Worm (Caenorhabditis elegans) whole organism, late embryonic: ENCODE results near the gene T28A8.3.

ENCODE experiments used
- C08G9.2 ChIP-seq: sonication (generic microtip); optimal IDR thresholded peaks from 2 replicates; lab custom pipeline; 2016; ENCODE audit warnings: mild to moderate bottlenecking, missing genetic modification characterization, moderate library complexity, missing compliant biosample characterization
- C38D4.7 ChIP-seq: fragments of 200-800 bp; sonication (Bioruptor generic); optimal IDR thresholded peaks from 2 replicates; lab custom pipeline; 2018; ENCODE audit warnings: mild to moderate bottlenecking, missing genetic modification characterization, moderate library complexity, missing compliant biosample characterization
- F13H6.1 ChIP-seq: sonication (generic microtip); optimal IDR thresholded peaks from 2 replicates; lab custom pipeline; 2016; ENCODE audit warnings: missing genetic modification characterization, missing compliant biosample characterization
- K02D7.2 ChIP-seq: sonication (generic microtip); optimal IDR thresholded peaks from 2 replicates; lab custom pipeline; 2017; ENCODE audit warnings: mild to moderate bottlenecking, missing genetic modification characterization, missing compliant biosample characterization
- K09A11.1 ChIP-seq: sonication (generic microtip); optimal IDR thresholded peaks from 2 replicates; lab custom pipeline; 2017; ENCODE audit warnings: antibody characterized with exemption, mild to moderate bottlenecking, missing genetic modification characterization, missing compliant biosample characterization; ENCODE audit not compliant: insufficient read depth
- T23F11.4 ChIP-seq: fragments of 200-800 bp; sonication (Bioruptor generic); optimal IDR thresholded peaks from 2 replicates; lab custom pipeline; 2018; ENCODE audit warnings: mild to moderate bottlenecking, missing genetic modification characterization, missing compliant biosample characterization
- Y22D7AL.16 ChIP-seq: sonication (generic microtip); optimal IDR thresholded peaks from 2 replicates; lab custom pipeline; 2016; ENCODE audit warnings: missing genetic modification characterization, missing compliant biosample characterization
- ahr-1 ChIP-seq: sonication (generic microtip); optimal IDR thresholded peaks from 2 replicates; lab custom pipeline; 2016; ENCODE audit warnings: missing genetic modification characterization, missing compliant biosample characterization
- ceh-18 ChIP-seq: sonication (generic microtip); optimal IDR thresholded peaks from 2 replicates; lab custom pipeline; 2016; ENCODE audit warnings: missing genetic modification characterization, missing compliant biosample characterization
- ceh-19 ChIP-seq: fragments of 200-800 bp; sonication (Bioruptor generic); optimal IDR thresholded peaks from 2 replicates; lab custom pipeline; 2018; ENCODE audit warnings: mild to moderate bottlenecking, missing genetic modification characterization, missing compliant biosample characterization
- ceh-24 ChIP-seq: sonication (generic microtip); optimal IDR thresholded peaks from 2 replicates; lab custom pipeline; 2016; ENCODE audit warnings: mild to moderate bottlenecking, missing genetic modification characterization, missing compliant biosample characterization
- ceh-31 ChIP-seq: sonication (generic microtip); optimal IDR thresholded peaks from 2 replicates; lab custom pipeline; 2016; ENCODE audit warnings: missing genetic modification characterization, missing compliant biosample characterization
- ceh-34 ChIP-seq: sonication (generic microtip); optimal IDR thresholded peaks from 2 replicates; lab custom pipeline; 2016; ENCODE audit warnings: mild to moderate bottlenecking, missing genetic modification characterization, missing compliant biosample characterization
- ceh-48 ChIP-seq: sonication (generic microtip); optimal IDR thresholded peaks from 2 replicates; lab custom pipeline; 2016; ENCODE audit warnings: missing genetic modification characterization, inconsistent platforms, missing compliant biosample characterization
- ceh-6 ChIP-seq: fragments of 200-800 bp; sonication (Bioruptor generic); optimal IDR thresholded peaks from 2 replicates; lab custom pipeline; 2018; ENCODE audit warnings: mild to moderate bottlenecking, missing genetic modification characterization, missing compliant biosample characterization
- che-1 ChIP-seq: sonication (generic microtip); optimal IDR thresholded peaks from 2 replicates; lab custom pipeline; 2016; ENCODE audit warnings: mild to moderate bottlenecking, missing genetic modification characterization, missing compliant biosample characterization
- dmd-4 ChIP-seq: sonication (generic microtip); optimal IDR thresholded peaks from 2 replicates; lab custom pipeline; 2016; ENCODE audit warnings: borderline replicate concordance, missing genetic modification characterization, missing compliant biosample characterization
- elt-4 ChIP-seq: sonication (generic microtip); optimal IDR thresholded peaks from 2 replicates; lab custom pipeline; 2016; ENCODE audit warnings: missing genetic modification characterization, missing compliant biosample characterization
- ets-4 ChIP-seq: sonication (generic microtip); optimal IDR thresholded peaks from 2 replicates; lab custom pipeline; 2016; ENCODE audit warnings: missing genetic modification characterization, missing compliant biosample characterization
- eyg-1 ChIP-seq: sonication (generic microtip); optimal IDR thresholded peaks from 2 replicates; lab custom pipeline; 2016; ENCODE audit warnings: missing genotype, missing genetic modification characterization, missing compliant biosample characterization
- fax-1 ChIP-seq: sonication (generic microtip); optimal IDR thresholded peaks from 2 replicates; lab custom pipeline; 2016; ENCODE audit warnings: missing genotype, missing genetic modification characterization, missing compliant biosample characterization
- fkh-6 ChIP-seq: sonication (generic microtip); optimal IDR thresholded peaks from 2 replicates; lab custom pipeline; 2016; ENCODE audit warnings: missing genetic modification characterization, missing compliant biosample characterization
- gmeb-2 ChIP-seq: sonication (generic microtip); optimal IDR thresholded peaks from 2 replicates; lab custom pipeline; 2016; ENCODE audit warnings: missing genetic modification characterization, inconsistent platforms, missing compliant biosample characterization
- hlh-15 ChIP-seq: sonication (generic microtip); optimal IDR thresholded peaks from 2 replicates; lab custom pipeline; 2016; ENCODE audit warnings: missing genetic modification characterization, missing compliant biosample characterization
- hlh-30 ChIP-seq: sonication (generic microtip); optimal IDR thresholded peaks from 2 replicates; lab custom pipeline; 2017; ENCODE audit warnings: antibody characterized with exemption, missing genetic modification characterization, missing compliant biosample characterization; ENCODE audit not compliant: insufficient read depth
- madf-2 ChIP-seq: sonication (generic microtip); optimal IDR thresholded peaks from 2 replicates; lab custom pipeline; 2017; ENCODE audit warnings: missing genetic modification characterization, missing compliant biosample characterization
- mec-3 ChIP-seq: sonication (generic microtip); optimal IDR thresholded peaks from 2 replicates; lab custom pipeline; 2016; ENCODE audit warnings: borderline replicate concordance, missing genetic modification characterization, missing compliant biosample characterization
- nhr-11 ChIP-seq: fragments of 150-350 bp; optimal IDR thresholded peaks from 2 replicates; lab custom pipeline; 2014; ENCODE audit warnings: missing biosample characterization, missing genetic modification characterization
- nhr-232 ChIP-seq: sonication (generic microtip); optimal IDR thresholded peaks from 2 replicates; lab custom pipeline; 2016; ENCODE audit warnings: missing genetic modification characterization, missing compliant biosample characterization
- npax-4 ChIP-seq: sonication (generic microtip); optimal IDR thresholded peaks from 2 replicates; lab custom pipeline; 2016; ENCODE audit warnings: missing genetic modification characterization, missing compliant biosample characterization
- odd-2 ChIP-seq: sonication (generic microtip); optimal IDR thresholded peaks from 2 replicates; lab custom pipeline; 2017; ENCODE audit warnings: antibody characterized with exemption, mild to moderate bottlenecking, missing genetic modification characterization, missing compliant biosample characterization
- pat-9 ChIP-seq: fragments of 200-800 bp; sonication (Bioruptor generic); optimal IDR thresholded peaks from 2 replicates; lab custom pipeline; 2018; ENCODE audit warnings: mild to moderate bottlenecking, missing genetic modification characterization, moderate library complexity, missing compliant biosample characterization
- pax-1 ChIP-seq: fragments of 150-350 bp; optimal IDR thresholded peaks from 2 replicates; lab custom pipeline; 2014; ENCODE audit warnings: missing biosample characterization, missing genetic modification characterization
- pha-2 ChIP-seq: sonication (generic microtip); optimal IDR thresholded peaks from 2 replicates; lab custom pipeline; 2017; ENCODE audit warnings: mild to moderate bottlenecking, missing genetic modification characterization, missing compliant biosample characterization
- pha-4 ChIP-seq: fragments of 150-350 bp; optimal IDR thresholded peaks from 2 replicates; lab custom pipeline; 2018; ENCODE audit warnings: missing biosample characterization, missing genetic modification reagents, missing genetic modification characterization
- pqm-1 ChIP-seq: sonication (generic microtip); optimal IDR thresholded peaks from 2 replicates; lab custom pipeline; 2016; ENCODE audit warnings: missing genetic modification characterization, missing compliant biosample characterization
- pros-1 ChIP-seq: fragments of 150-350 bp; optimal IDR thresholded peaks from 2 replicates; lab custom pipeline; 2014; ENCODE audit warnings: missing biosample characterization, missing genetic modification reagents, missing genetic modification characterization
- rnt-1 ChIP-seq: sonication (generic microtip); optimal IDR thresholded peaks from 2 replicates; lab custom pipeline; 2016; ENCODE audit warnings: missing genetic modification characterization, missing compliant biosample characterization
- sdc-2 ChIP-seq: sonication (generic microtip); optimal IDR thresholded peaks from 2 replicates; lab custom pipeline; 2016; ENCODE audit warnings: missing genotype, missing genetic modification characterization, missing compliant biosample characterization
- sox-4 ChIP-seq: sonication (generic microtip); optimal IDR thresholded peaks from 2 replicates; lab custom pipeline; 2017; ENCODE audit warnings: mild to moderate bottlenecking, missing genetic modification characterization, inconsistent platforms, missing compliant biosample characterization
- tbx-2 ChIP-seq: sonication (generic microtip); optimal IDR thresholded peaks from 2 replicates; lab custom pipeline; 2016; ENCODE audit warnings: missing genetic modification characterization, missing compliant biosample characterization
- ttx-3 ChIP-seq: sonication (generic microtip); optimal IDR thresholded peaks from 2 replicates; lab custom pipeline; 2016; ENCODE audit warnings: missing genetic modification reagents, missing genetic modification characterization, missing compliant biosample characterization
- unc-42 ChIP-seq: sonication (generic microtip); optimal IDR thresholded peaks from 2 replicates; lab custom pipeline; 2016; ENCODE audit warnings: missing genotype, missing genetic modification characterization, missing compliant biosample characterization
- unc-86 ChIP-seq: sonication (generic microtip); optimal IDR thresholded peaks from 2 replicates; lab custom pipeline; 2016; ENCODE audit warnings: missing genetic modification characterization, missing compliant biosample characterization
- zip-5 ChIP-seq: sonication (generic microtip); optimal IDR thresholded peaks from 2 replicates; lab custom pipeline; 2016; ENCODE audit warnings: missing genetic modification characterization, missing compliant biosample characterization

Gene T28A8.3

ce11 chrIII:13462965-13463783, 42.6 kb upstream of the T28A8.3 start, which contains the start of gene ant-1.1 (continued):
- TF ChIP-seq pax-1 (tag; lab: Kevin White, UChicago) (peak; percentile 68), sox-4 (tag; lab: Kevin White, UChicago) (no peak), zip-5 (tag; lab: Kevin White, UChicago) (no peak), ahr-1 (tag; lab: Kevin White, UChicago) (no peak), F13H6.1 (no peak), pros-1 (tag; lab: Kevin White, UChicago) (peak; percentile 50), pqm-1 (tag; lab: Kevin White, UChicago) (no peak), madf-2 (tag; lab: Kevin White, UChicago) (no peak), ceh-24 (tag; lab: Kevin White, UChicago) (peak; percentile 26), npax-4 (tag; lab: Kevin White, UChicago) (no peak), ceh-48 (tag; lab: Kevin White, UChicago) (peak; percentile 29), ceh-31 (peak; percentile 83), che-1 (tag; lab: Kevin White, UChicago) (peak; percentile 33), elt-4 (tag; lab: Kevin White, UChicago) (no peak), pha-4 (no peak), rnt-1 (tag; lab: Kevin White, UChicago) (peak; percentile 59), hlh-30 (tag; lab: Kevin White, UChicago) (peak; percentile 53), odd-2 (tag; lab: Kevin White, UChicago) (no peak), pha-2 (tag; lab: Kevin White, UChicago) (peak; percentile 18), nhr-11 (tag; lab: Kevin White, UChicago) (no peak), hlh-15 (tag; lab: Kevin White, UChicago) (no peak), unc-86 (peak; percentile 55), ceh-19 (peak; percentile 42), C38D4.7 (GFP tag; lab: Kevin White, UChicago) (peak; percentile 7), mec-3 (tag; lab: Kevin White, UChicago) (no peak), fax-1 (tag; lab: Kevin White, UChicago) (peak; percentile 12), pat-9 (no peak), gmeb-2 (peak; percentile 49), fkh-6 (tag; lab: Kevin White, UChicago) (no peak), eyg-1 (tag; lab: Kevin White, UChicago) (no peak), ets-4 (peak; percentile 50), tbx-2 (tag; lab: Kevin White, UChicago) (peak; percentile 75), sdc-2 (tag; lab: Kevin White, UChicago) (no peak), dmd-4 (tag; lab: Kevin White, UChicago) (no peak), K09A11.1 (tag; lab: Kevin White, UChicago) (no peak), T23F11.4 (GFP tag; lab: Kevin White, UChicago) (peak; percentile 14), ceh-34 (tag; lab: Kevin White, UChicago) (peak; percentile 87), Y22D7AL.16 (peak; percentile 40), unc-42 (tag; lab: Kevin White, UChicago) (peak; percentile 77), C08G9.2 (tag; lab: Kevin White, UChicago) (no peak), ceh-18 (tag; lab: Kevin White, UChicago) (peak; percentile 82), nhr-232 (tag; lab: Kevin White, UChicago) (no peak), ttx-3 (tag; lab: Kevin White, UChicago) (no peak), ceh-6 (no peak), K02D7.2 (peak; percentile 14)
